Worm (Caenorhabditis elegans) whole organism, midembryonic: ENCODE results near the gene srr-1.

Source experiments
- T22C8.4 ChIP-seq: fragments of 200-800 bp; sonication (Bioruptor generic); IDR thresholded peaks from 2 replicates; pipeline ENCODE4 v1.3.6; 2022; ENCODE audit warnings: missing genetic modification characterization, missing compliant biosample characterization
- cog-1 ChIP-seq: sonication (generic microtip); optimal IDR thresholded peaks from 2 replicates; lab custom pipeline; 2016; ENCODE audit warnings: missing genetic modification characterization, missing compliant biosample characterization
- flt-1 ChIP-seq: fragments of 200-800 bp; sonication (Bioruptor generic); IDR thresholded peaks from 2 replicates; pipeline ENCODE4 v1.3.6; 2022; ENCODE audit warnings: missing genetic modification characterization, missing compliant biosample characterization
- klf-2 ChIP-seq: fragments of 200-800 bp; sonication (Bioruptor generic); conservative IDR thresholded peaks from 2 replicates; pipeline ENCODE4 v1.3.6; 2022; ENCODE audit warnings: missing genetic modification reagents, missing genetic modification characterization, missing compliant biosample characterization
- med-1 ChIP-seq: sonication (generic microtip); optimal IDR thresholded peaks from 2 replicates; lab custom pipeline; 2017; ENCODE audit warnings: missing genetic modification characterization, mild to moderate bottlenecking, missing compliant biosample characterization, antibody characterized with exemption, missing genetic modification reagents; ENCODE audit not compliant: insufficient read depth
- ref-1 ChIP-seq: fragments of 200-800 bp; sonication (Bioruptor generic); conservative IDR thresholded peaks from 2 replicates; pipeline ENCODE4 v1.3.6; 2022; ENCODE audit warnings: missing genetic modification reagents, missing genetic modification characterization, missing compliant biosample characterization
- tab-1 ChIP-seq: fragments of 200-800 bp; sonication (Bioruptor generic); IDR thresholded peaks from 2 replicates; pipeline ENCODE4 v1.3.6; 2022; ENCODE audit warnings: missing genetic modification characterization, missing compliant biosample characterization
- ztf-23 ChIP-seq: fragments of 200-800 bp; sonication (Bioruptor generic); IDR thresholded peaks from 2 replicates; pipeline ENCODE4 v1.3.6; 2022; ENCODE audit warnings: missing genetic modification reagents, missing genetic modification characterization, missing compliant biosample characterization
- ztf-29 ChIP-seq: fragments of 200-800 bp; sonication (Bioruptor generic); IDR thresholded peaks from 2 replicates; pipeline ENCODE4 v1.3.6; 2022; ENCODE audit warnings: missing genetic modification reagents, missing genetic modification characterization, missing compliant biosample characterization

srr-1 gene

DNA sequence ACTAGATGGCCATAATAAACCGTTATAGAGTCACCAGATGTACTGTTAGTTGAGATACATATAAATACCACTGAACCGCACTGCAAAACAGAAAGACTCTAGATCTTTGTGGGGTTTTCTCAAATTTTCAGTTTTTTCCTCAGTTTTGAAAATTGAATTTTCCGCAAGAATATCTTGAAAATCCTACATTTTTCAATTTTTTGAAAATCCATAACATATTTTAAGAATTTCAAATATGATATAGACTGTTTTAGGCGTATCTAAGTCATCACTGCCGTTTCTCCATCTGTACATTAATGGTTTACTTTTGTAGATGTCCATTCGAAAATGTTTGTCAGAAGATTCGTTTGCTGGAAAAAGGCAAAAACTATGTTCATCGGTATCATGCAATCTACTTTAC lies 8.3 kb upstream of the srr-1 start, which contains the start of gene F42E8.1:
F42E8.1 (plus strand) TSS at position 301 of the 400 bp plus-strand sequence.
- no peak for TF ChIP-seq T22C8.4 (GFP tag; lab: Robert Waterston, UW)
- no peak for TF ChIP-seq ref-1 (GFP tag; lab: Robert Waterston, UW)
- no peak for TF ChIP-seq ztf-29
- no peak for TF ChIP-seq tab-1 (GFP tag; lab: Robert Waterston, UW)
- TF ChIP-seq ztf-23 (GFP tag; lab: Robert Waterston, UW) = no peak
- no peak for TF ChIP-seq klf-2 (GFP tag; lab: Robert Waterston, UW)
- no peak for TF ChIP-seq med-1 (GFP tag; lab: Kevin White, UChicago)
- no peak for TF ChIP-seq cog-1 (tag; lab: Kevin White, UChicago)
- no peak for TF ChIP-seq flt-1 (GFP tag; lab: Robert Waterston, UW)

DNA sequence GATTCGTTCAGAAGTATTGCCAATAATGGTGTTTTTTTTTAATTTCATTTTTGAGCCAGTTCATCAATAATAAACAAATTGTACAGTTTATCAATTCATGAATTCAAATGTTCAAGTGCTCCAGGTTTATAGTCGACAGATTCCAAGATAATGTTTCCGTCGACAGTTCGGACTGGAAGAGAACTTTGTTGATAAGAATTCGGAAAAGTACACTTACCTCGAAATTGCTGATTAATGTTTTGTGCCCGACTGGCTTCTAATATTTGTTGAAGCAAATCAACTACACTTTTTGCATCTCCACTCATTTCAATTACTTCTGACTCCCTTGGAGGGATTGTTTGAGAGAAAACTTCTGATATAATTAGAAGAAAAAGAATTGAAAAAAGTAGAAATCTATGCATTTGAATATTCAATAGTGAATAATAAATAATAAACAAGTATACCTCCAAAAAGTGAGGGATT lies 4.4 kb downstream of the srr-1 start, which contains the start of gene W07G4.8:
W07G4.8 (minus strand) TSS at position 412 of the 462 bp plus-strand sequence.
- no peak for TF ChIP-seq klf-2 (GFP tag; lab: Robert Waterston, UW)
- TF ChIP-seq flt-1 (GFP tag; lab: Robert Waterston, UW) = no peak
- TF ChIP-seq T22C8.4 (GFP tag; lab: Robert Waterston, UW) = no peak
- no peak for TF ChIP-seq med-1 (GFP tag; lab: Kevin White, UChicago)
- TF ChIP-seq cog-1 (tag; lab: Kevin White, UChicago) = no peak
- no peak for TF ChIP-seq ztf-23 (GFP tag; lab: Robert Waterston, UW)
- TF ChIP-seq tab-1 (GFP tag; lab: Robert Waterston, UW) = no peak
- TF ChIP-seq ztf-29 = no peak
- TF ChIP-seq ref-1 (GFP tag; lab: Robert Waterston, UW) = no peak

DNA sequence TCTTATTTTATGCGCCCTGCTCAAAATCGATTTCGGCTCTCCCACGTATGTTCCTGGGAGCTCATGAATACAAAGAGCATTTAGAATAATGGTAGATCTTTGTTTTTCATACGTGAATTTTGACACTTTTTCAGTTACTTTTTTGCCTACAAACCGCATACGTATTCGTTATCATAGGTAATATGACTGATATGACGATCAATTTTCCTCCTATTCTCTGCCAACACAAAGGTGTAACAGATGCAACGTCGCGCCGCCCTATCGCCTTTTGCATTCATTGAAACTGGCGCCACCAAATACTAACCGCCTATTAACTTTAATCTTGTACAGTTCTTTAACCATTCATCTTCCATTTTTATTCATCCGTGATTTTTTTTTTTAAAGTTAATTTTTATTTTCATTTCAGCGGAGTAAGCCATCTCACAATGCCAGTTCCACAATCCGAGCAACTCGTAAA lies 5.9 kb downstream of the srr-1 start, which contains the start of gene W07G4.5:
W07G4.5 (plus strand) TSS at position 407 of the 457 bp plus-strand sequence.
- TF ChIP-seq ref-1 (GFP tag; lab: Robert Waterston, UW) (no peak), klf-2 (GFP tag; lab: Robert Waterston, UW) (no peak), med-1 (GFP tag; lab: Kevin White, UChicago) (no peak), cog-1 (tag; lab: Kevin White, UChicago) (no peak), ztf-23 (GFP tag; lab: Robert Waterston, UW) (no peak), T22C8.4 (GFP tag; lab: Robert Waterston, UW) (no peak), tab-1 (GFP tag; lab: Robert Waterston, UW) (no peak), flt-1 (GFP tag; lab: Robert Waterston, UW) (no peak), ztf-29 (no peak)

DNA sequence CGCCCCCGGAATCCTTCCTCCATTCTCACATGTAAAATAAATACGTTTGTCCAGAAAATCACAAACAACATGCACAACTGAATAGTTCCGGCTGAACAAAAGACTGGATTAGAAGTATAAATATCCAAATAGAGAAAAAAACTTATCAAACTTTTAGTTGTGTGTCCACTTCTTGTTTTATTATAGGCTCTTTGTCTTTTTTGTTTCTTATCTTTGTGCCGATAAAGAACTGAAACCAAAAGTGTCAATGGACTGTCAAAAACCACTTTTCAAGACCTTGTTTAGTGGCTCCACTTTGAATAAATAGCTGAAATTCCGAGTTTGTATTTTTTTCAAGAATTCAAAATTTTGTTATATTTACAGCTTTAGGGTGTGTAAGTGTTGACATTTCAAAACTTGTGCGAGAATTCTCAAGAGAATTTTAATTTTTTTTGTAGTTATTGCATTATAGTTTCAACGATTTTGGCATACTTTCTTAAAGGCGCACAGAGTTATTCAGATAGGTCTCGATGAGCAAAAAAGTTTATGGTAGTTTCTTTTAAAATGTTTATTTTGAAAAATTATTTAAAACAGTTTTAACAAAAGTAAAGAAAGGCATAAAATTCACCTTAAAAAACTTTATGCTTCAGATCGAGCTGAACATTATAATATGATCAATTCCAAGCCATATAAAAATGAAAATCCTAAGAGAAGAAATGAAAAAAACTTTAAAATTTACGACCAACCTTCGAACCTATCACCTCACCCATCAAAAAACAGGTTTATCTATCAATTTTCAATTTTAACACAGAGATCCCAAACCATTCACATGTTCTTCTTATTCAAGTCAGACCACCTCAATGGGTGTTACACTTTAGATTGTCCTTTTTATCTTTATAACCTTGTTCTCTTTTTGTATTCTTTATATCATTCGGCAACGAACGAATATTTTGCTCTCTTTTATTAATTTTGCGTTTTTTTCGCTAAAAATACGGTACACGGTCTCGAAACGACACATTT lies 7.1 kb downstream of the srr-1 start:
- TF ChIP-seq flt-1 (GFP tag; lab: Robert Waterston, UW) = no peak

DNA sequence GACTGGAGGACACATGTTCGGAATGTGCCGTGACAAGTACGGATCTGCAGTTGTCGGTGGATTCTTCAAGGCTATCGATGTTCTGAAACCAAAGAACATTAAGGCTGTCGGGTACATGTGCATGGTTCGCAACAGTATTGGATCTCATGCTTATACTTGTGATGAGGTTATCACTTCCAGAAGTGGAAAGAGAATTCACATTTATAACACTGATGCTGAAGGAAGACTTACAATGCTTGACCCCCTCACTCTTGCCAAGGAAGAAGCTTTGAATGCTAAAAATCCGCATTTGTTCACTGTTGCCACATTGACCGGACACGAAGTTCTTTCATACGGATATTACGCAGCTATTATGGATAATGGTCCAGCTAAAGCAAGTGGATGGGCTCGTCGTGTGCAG lies 8.5 kb downstream of the srr-1 start:
- TF ChIP-seq ztf-23 (GFP tag; lab: Robert Waterston, UW) (no peak), cog-1 (tag; lab: Kevin White, UChicago) (no peak), ref-1 (GFP tag; lab: Robert Waterston, UW) (no peak)

DNA sequence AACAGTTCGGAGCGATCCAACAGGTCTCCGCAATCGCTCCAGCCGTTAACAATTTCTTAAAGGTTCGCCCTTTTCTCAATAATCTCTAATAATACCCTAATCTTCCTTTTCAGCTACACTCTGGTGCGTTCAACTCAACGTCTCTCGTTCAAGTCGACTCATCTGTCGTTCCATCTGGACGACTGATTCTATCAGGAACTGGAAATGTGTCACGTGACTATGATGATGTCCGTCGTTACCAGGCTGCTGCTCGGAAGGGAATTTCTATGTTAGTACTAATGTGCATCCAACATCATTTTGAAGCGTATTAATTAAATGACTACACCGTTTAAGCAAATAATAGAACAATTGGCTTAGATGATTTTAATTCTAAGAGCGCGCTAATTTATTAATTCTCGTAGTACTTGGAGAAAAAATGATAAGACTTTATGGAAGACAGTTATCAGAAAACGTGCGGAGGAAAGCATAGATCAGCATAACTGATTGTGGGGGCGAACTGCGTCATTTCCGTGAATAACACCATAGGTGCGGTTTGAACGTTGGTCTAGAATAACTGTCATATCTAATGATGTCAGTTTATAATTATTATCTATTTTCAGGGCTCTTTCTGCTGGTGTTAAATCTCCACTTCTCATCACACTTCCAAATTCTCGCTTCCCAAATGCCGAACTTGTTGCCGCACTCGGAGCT lies 9.6 kb downstream of the srr-1 start:
- no peak for TF ChIP-seq tab-1 (GFP tag; lab: Robert Waterston, UW)
- no peak for TF ChIP-seq ref-1 (GFP tag; lab: Robert Waterston, UW)
- no peak for TF ChIP-seq med-1 (GFP tag; lab: Kevin White, UChicago)
- TF ChIP-seq ztf-23 (GFP tag; lab: Robert Waterston, UW) = no peak
- TF ChIP-seq T22C8.4 (GFP tag; lab: Robert Waterston, UW) = no peak
- no peak for TF ChIP-seq ztf-29
- no peak for TF ChIP-seq flt-1 (GFP tag; lab: Robert Waterston, UW)
- no peak for TF ChIP-seq klf-2 (GFP tag; lab: Robert Waterston, UW)
- no peak for TF ChIP-seq cog-1 (tag; lab: Kevin White, UChicago)

DNA sequence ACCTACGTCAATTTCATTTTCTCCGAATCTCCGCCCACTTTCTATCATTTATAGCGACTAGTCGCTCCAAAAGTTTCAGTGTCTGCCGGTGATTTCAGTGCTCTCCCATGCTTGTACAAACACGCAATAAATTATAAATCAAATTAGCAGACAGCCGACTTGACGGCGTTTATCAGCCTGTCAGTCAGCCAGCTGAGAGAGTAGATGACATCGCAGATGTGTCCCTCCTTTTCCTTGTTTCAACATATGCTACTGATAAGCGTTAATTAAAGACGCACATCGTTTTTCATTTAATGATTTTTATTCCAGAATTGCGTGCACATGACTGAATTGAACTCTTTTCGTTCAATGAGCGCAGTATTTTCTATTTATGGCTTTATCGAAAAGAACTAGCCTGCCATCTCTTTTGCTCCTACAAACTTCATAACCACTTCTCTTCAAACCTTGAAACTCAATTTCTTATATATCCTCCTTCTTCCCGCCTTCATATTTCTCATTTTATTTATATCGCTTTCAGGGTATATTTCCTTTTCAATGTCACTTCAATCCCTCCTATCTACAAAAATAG lies 10.3 kb downstream of the srr-1 start, which contains the start of gene lap-2:
lap-2 (plus strand) TSS at position 518 of the 568 bp plus-strand sequence.
- TF ChIP-seq klf-2 (GFP tag; lab: Robert Waterston, UW) (no peak), ztf-29 (no peak), ztf-23 (GFP tag; lab: Robert Waterston, UW) (no peak)

DNA sequence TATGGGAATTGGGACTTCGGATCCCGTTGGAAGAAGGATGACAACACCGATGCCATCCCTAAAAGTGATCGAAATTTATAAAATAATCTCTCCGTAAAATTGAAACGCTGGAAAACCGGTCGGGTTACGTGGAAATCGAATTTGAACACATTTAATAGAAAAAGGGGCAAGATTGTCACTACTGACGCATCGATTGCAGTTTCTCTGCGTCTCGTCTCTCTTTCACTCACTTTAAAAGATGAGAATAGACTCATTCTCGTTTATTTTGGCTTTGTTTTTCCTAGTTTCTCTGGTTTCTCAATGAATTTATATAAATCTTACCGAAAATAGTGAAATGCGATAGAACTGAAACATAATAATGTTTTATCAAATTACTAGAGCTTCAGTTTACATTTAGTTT lies 11.9 kb downstream of the srr-1 start, which contains the start of gene scyl-1:
scyl-1 (minus strand) TSS at position 56 of the 400 bp plus-strand sequence.
- TF ChIP-seq ztf-23 (GFP tag; lab: Robert Waterston, UW) (0 out of 2 replicates have a peak, but pooled peaks have one; percentile 63), med-1 (GFP tag; lab: Kevin White, UChicago) (peak; percentile 40), tab-1 (GFP tag; lab: Robert Waterston, UW) (0 out of 2 replicates have a peak, but pooled peaks have one; percentile 44), flt-1 (GFP tag; lab: Robert Waterston, UW) (peak; percentile 35; the same call in 1 of the 2 replicates), klf-2 (GFP tag; lab: Robert Waterston, UW) (no peak), ref-1 (GFP tag; lab: Robert Waterston, UW) (no peak), T22C8.4 (GFP tag; lab: Robert Waterston, UW) (peak; percentile 25; the same call in 1 of the 2 replicates)
